Worm (Caenorhabditis elegans): Measurements from ENCODE around the gene M03C11.3.
A peak's percentile ranks its signal among the peaks of the same experiment; 100 is the strongest.

DNA sequence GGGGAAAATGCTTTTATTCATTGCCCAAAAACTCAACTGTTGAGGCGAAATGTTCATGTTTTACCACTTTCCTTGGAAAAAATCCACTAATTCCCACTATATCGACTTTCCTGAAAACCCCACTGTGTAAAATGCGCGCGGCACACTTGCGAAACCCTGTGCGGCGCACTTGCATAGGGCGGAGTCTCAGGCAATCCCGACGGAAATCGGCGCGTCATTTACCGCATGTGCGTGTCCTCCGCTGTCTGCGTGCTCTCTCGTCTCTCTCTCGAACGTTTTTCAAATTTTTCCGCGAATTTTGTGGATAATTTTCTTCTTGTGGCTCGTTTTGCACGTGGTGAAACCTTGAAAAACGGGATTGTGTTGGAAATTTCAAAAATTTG is 56.3 kb downstream of the M03C11.3 start, which contains the start of gene atx-2:
- TF ChIP-seq pqm-1 (tag; optimal IDR thresholded peaks at IDR 0.05) (peak; percentile 11), snpc-4 (tag; optimal IDR thresholded peaks at IDR 0.05) (peak; percentile 32), nhr-76 (tag; optimal IDR thresholded peaks at IDR 0.05) (no peak), ceh-9 (tag; optimal IDR thresholded peaks at IDR 0.05) (no peak), nfya-1 (tag; optimal IDR thresholded peaks at IDR 0.05; ENCODE audit: insufficient read depth) (peak; percentile 69)
